Worm (Caenorhabditis elegans) whole organism, early embryonic: ENCODE measurements around the gene C01G6.4.

Source experiments
- B0310.2 ChIP-seq: sonication (generic microtip); optimal IDR thresholded peaks from 2 replicates; lab custom pipeline; 2016; ENCODE audit warnings: mild to moderate bottlenecking, missing genetic modification characterization, missing compliant biosample characterization
- F13C5.2 ChIP-seq: sonication (generic microtip); optimal IDR thresholded peaks from 2 replicates; lab custom pipeline; 2017; ENCODE audit warnings: mild to moderate bottlenecking, missing genetic modification characterization, inconsistent platforms, missing compliant biosample characterization
- aly-1 ChIP-seq: sonication (generic microtip); optimal IDR thresholded peaks from 2 replicates; lab custom pipeline; 2016; ENCODE audit warnings: missing genetic modification characterization, missing compliant biosample characterization
- ama-1 ChIP-seq: fragments of 150-350 bp; optimal IDR thresholded peaks from 2 replicates; lab custom pipeline; 2014
- ceh-36 ChIP-seq: sonication (generic microtip); optimal IDR thresholded peaks from 2 replicates; lab custom pipeline; 2016; ENCODE audit warnings: missing genetic modification characterization, inconsistent platforms, missing compliant biosample characterization
- ets-7 ChIP-seq: sonication (generic microtip); optimal IDR thresholded peaks from 2 replicates; lab custom pipeline; 2016; ENCODE audit warnings: missing genotype, missing genetic modification characterization, missing compliant biosample characterization
- flt-1 ChIP-seq: fragments of 200-800 bp; sonication (Bioruptor generic); IDR thresholded peaks from 2 replicates; pipeline ENCODE4 v1.3.6; 2022; ENCODE audit warnings: missing genetic modification characterization, missing compliant biosample characterization
- hmbx-1 ChIP-seq: sonication (generic microtip); optimal IDR thresholded peaks from 2 replicates; lab custom pipeline; 2016; ENCODE audit warnings: mild to moderate bottlenecking, missing genetic modification characterization, missing compliant biosample characterization
- hmg-4 ChIP-seq: fragments of 200-800 bp; sonication (Bioruptor generic); optimal IDR thresholded peaks from 2 replicates; lab custom pipeline; 2018; ENCODE audit warnings: mild to moderate bottlenecking, missing genetic modification characterization, missing compliant biosample characterization
- pes-1 ChIP-seq: fragments of 200-800 bp; sonication (Bioruptor generic); IDR thresholded peaks from 2 replicates; pipeline ENCODE4 v1.3.6; 2022; ENCODE audit warnings: missing genetic modification reagents, missing genetic modification characterization, missing compliant biosample characterization
- scrt-1 ChIP-seq: fragments of 200-800 bp; sonication (Bioruptor generic); IDR thresholded peaks from 2 replicates; pipeline ENCODE4 v1.3.6; 2022; ENCODE audit warnings: missing genetic modification characterization, missing compliant biosample characterization
- tra-4 ChIP-seq: sonication (generic microtip); optimal IDR thresholded peaks from 2 replicates; lab custom pipeline; 2017; ENCODE audit warnings: missing genetic modification characterization, missing compliant biosample characterization

DNA sequence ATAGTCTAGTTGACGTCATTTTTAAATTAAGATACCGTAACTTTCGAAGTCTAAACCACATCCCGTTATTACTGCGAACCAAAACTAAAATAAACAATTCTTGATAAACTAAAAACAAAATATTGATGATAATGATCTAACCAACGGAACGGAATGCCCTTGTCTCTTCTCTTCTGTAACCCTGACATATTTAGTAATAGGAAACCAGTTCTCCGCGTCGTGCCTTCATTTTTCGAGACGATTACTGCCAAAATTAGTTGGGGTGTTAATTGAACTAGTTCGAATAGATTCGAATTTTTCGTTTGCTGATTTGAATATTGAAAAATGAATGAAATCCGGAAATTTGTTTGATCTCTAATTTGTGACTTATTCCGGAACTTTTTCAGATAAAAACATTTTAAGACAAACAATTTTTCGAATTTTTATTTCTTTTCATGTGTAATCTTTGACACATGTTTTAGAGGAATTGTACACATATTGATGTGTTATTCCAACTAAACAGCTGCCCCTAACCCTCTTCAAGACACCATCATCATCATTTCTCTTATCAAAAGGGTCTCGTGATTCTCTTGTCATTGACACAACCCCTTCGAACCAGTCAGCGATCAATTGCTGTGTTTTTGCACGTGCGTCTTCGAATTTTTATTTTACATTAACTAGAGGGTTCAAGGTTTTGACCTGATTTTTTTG, 11.0 kb upstream of the C01G6.4 start:
- TF ChIP-seq hmg-4 (GFP tag; lab: Kevin White, UChicago), result no peak
- TF ChIP-seq tra-4 (tag; lab: Kevin White, UChicago), result no peak
- TF ChIP-seq B0310.2 (tag; lab: Kevin White, UChicago), result no peak
- TF ChIP-seq ama-1 (lab: Kevin White, UChicago), result no peak
- TF ChIP-seq flt-1 (GFP tag; lab: Robert Waterston, UW), result no peak
- TF ChIP-seq hmbx-1, result no peak
- TF ChIP-seq ceh-36, result no peak
- no peak for TF ChIP-seq scrt-1
- TF ChIP-seq ets-7, result no peak
- no peak for TF ChIP-seq pes-1 (GFP tag; lab: Robert Waterston, UW)
- no peak for TF ChIP-seq F13C5.2 (tag; lab: Kevin White, UChicago)
- no peak for TF ChIP-seq aly-1
